Worm (Caenorhabditis elegans) whole organism, L2 larva: ENCODE measurements around the gene F57B7.2.

ENCODE experiments used
- C34F6.9 ChIP-seq: fragments of 150-350 bp; optimal IDR thresholded peaks from 2 replicates; lab custom pipeline; 2014; ENCODE audit warnings: missing biosample characterization, missing genetic modification characterization
- F13H6.1 ChIP-seq: sonication (generic microtip); optimal IDR thresholded peaks from 2 replicates; lab custom pipeline; 2016; ENCODE audit warnings: missing genetic modification characterization, missing compliant biosample characterization
- R02D3.7 ChIP-seq: fragments of 150-350 bp; optimal IDR thresholded peaks from 2 replicates; lab custom pipeline; 2014; ENCODE audit warnings: missing biosample characterization, missing genetic modification characterization
- ZK546.5 ChIP-seq: sonication (generic microtip); optimal IDR thresholded peaks from 2 replicates; lab custom pipeline; 2017; ENCODE audit warnings: missing biosample characterization, missing genetic modification characterization
- alr-1 ChIP-seq: fragments of 150-350 bp; optimal IDR thresholded peaks from 2 replicates; lab custom pipeline; 2014; ENCODE audit warnings: missing biosample characterization, missing genetic modification characterization
- aly-2 ChIP-seq: fragments of 150-350 bp; optimal IDR thresholded peaks from 2 replicates; lab custom pipeline; 2014; ENCODE audit warnings: missing biosample characterization, missing genetic modification characterization
- ama-1 ChIP-seq: fragments of 150-350 bp; optimal IDR thresholded peaks from 2 replicates; lab custom pipeline; 2018; ENCODE audit warnings: inconsistent platforms
- ceh-82 ChIP-seq: fragments of 150-350 bp; optimal IDR thresholded peaks from 2 replicates; lab custom pipeline; 2014; ENCODE audit warnings: missing biosample characterization, missing genetic modification characterization
- dmd-4 ChIP-seq: sonication (generic microtip); optimal IDR thresholded peaks from 2 replicates; lab custom pipeline; 2017; ENCODE audit warnings: missing biosample characterization, missing genetic modification characterization
- elt-1 ChIP-seq: fragments of 150-350 bp; optimal IDR thresholded peaks from 2 replicates; lab custom pipeline; 2014; ENCODE audit warnings: missing biosample characterization, missing genetic modification characterization
- elt-3 ChIP-seq: sonication (generic microtip); optimal IDR thresholded peaks from 2 replicates; lab custom pipeline; 2017; ENCODE audit warnings: missing biosample characterization, missing genetic modification characterization
- fos-1 ChIP-seq: fragments of 150-350 bp; optimal IDR thresholded peaks from 2 replicates; lab custom pipeline; 2014; ENCODE audit warnings: missing biosample characterization, missing genetic modification characterization
- gmeb-1 ChIP-seq: fragments of 150-350 bp; optimal IDR thresholded peaks from 2 replicates; lab custom pipeline; 2014; ENCODE audit warnings: missing biosample characterization, missing genetic modification characterization
- lin-11 ChIP-seq: fragments of 150-350 bp; sonication (generic microtip); optimal IDR thresholded peaks from 2 replicates; lab custom pipeline; 2014; ENCODE audit warnings: missing biosample characterization, missing genetic modification characterization, inconsistent platforms, mixed read lengths
- lin-13 ChIP-seq: fragments of 150-350 bp; optimal IDR thresholded peaks from 2 replicates; lab custom pipeline; 2014; ENCODE audit warnings: missing biosample characterization, missing genetic modification reagents, missing genetic modification characterization
- lin-39 ChIP-seq: fragments of 150-350 bp; optimal IDR thresholded peaks from 2 replicates; lab custom pipeline; 2014; ENCODE audit warnings: missing biosample characterization, missing genetic modification reagents, missing genetic modification characterization
- lsy-2 ChIP-seq, 2 experiments: fragments of 150-350 bp in 1 of 2; sonication (generic microtip) in 1 of 2; optimal IDR thresholded peaks; 2 replicates each; lab custom pipeline; 2014 to 2017; ENCODE audit warnings: missing biosample characterization in 2 of 2, missing genetic modification characterization in 2 of 2
- mab-5 ChIP-seq: fragments of 150-350 bp; optimal IDR thresholded peaks from 2 replicates; lab custom pipeline; 2014; ENCODE audit warnings: missing biosample characterization, missing genetic modification characterization
- mbf-1 ChIP-seq: sonication (generic microtip); optimal IDR thresholded peaks from 2 replicates; lab custom pipeline; 2017; ENCODE audit warnings: missing biosample characterization, missing genetic modification characterization
- nhr-10 ChIP-seq: sonication (generic microtip); optimal IDR thresholded peaks from 2 replicates; lab custom pipeline; 2017; ENCODE audit warnings: missing biosample characterization, missing genetic modification characterization
- nhr-11 ChIP-seq: fragments of 150-350 bp; optimal IDR thresholded peaks from 2 replicates; lab custom pipeline; 2014; ENCODE audit warnings: missing biosample characterization, missing genetic modification characterization
- nhr-12 ChIP-seq: fragments of 150-350 bp; optimal IDR thresholded peaks from 2 replicates; lab custom pipeline; 2014; ENCODE audit warnings: missing biosample characterization, missing genetic modification characterization
- nhr-129 ChIP-seq: fragments of 150-350 bp; optimal IDR thresholded peaks from 2 replicates; lab custom pipeline; 2014; ENCODE audit warnings: missing biosample characterization, missing genetic modification characterization
- nhr-23 ChIP-seq: fragments of 150-350 bp; optimal IDR thresholded peaks from 2 replicates; lab custom pipeline; 2014; ENCODE audit warnings: missing biosample characterization, missing genetic modification reagents, missing genetic modification characterization
- nhr-237 ChIP-seq: fragments of 150-350 bp; optimal IDR thresholded peaks from 2 replicates; lab custom pipeline; 2014; ENCODE audit warnings: missing biosample characterization, missing genetic modification characterization
- nhr-25 ChIP-seq: fragments of 150-350 bp; sonication (generic microtip); optimal IDR thresholded peaks from 3 replicates; lab custom pipeline; 2014; ENCODE audit warnings: missing biosample characterization, missing genetic modification characterization
- nhr-6 ChIP-seq: fragments of 150-350 bp; optimal IDR thresholded peaks from 2 replicates; lab custom pipeline; 2014; ENCODE audit warnings: missing biosample characterization, missing genetic modification characterization
- nhr-77 ChIP-seq: fragments of 150-350 bp; optimal IDR thresholded peaks from 2 replicates; lab custom pipeline; 2014; ENCODE audit warnings: missing biosample characterization, missing genetic modification characterization
- peb-1 ChIP-seq: fragments of 150-350 bp; optimal IDR thresholded peaks from 2 replicates; lab custom pipeline; 2014; ENCODE audit warnings: missing biosample characterization, missing genetic modification characterization
- sem-4 ChIP-seq: fragments of 150-350 bp; optimal IDR thresholded peaks from 2 replicates; lab custom pipeline; 2014; ENCODE audit warnings: missing biosample characterization, missing genetic modification reagents, missing genetic modification characterization
- skn-1 ChIP-seq: sonication (generic microtip); optimal IDR thresholded peaks from 2 replicates; lab custom pipeline; 2017; ENCODE audit warnings: missing biosample characterization, missing genetic modification characterization
- sma-3 ChIP-seq: sonication (generic microtip); optimal IDR thresholded peaks from 2 replicates; lab custom pipeline; 2016; ENCODE audit warnings: missing genetic modification reagents, missing genetic modification characterization, missing compliant biosample characterization
- sma-9 ChIP-seq, 2 experiments: fragments of 150-350 bp in 1 of 2; sonication (generic microtip) in 1 of 2; optimal IDR thresholded peaks; 2 replicates each; lab custom pipeline; 2014 to 2016; ENCODE audit warnings: missing genetic modification characterization in 2 of 2, mild to moderate bottlenecking in 1 of 2, missing biosample characterization in 1 of 2, missing compliant biosample characterization in 1 of 2, missing genetic modification reagents in 1 of 2, moderate library complexity in 1 of 2
- snpc-4 ChIP-seq: fragments of 150-350 bp; optimal IDR thresholded peaks from 2 replicates; lab custom pipeline; 2014; ENCODE audit warnings: missing biosample characterization, missing genetic modification characterization
- unc-39 ChIP-seq: fragments of 150-350 bp; optimal IDR thresholded peaks from 2 replicates; lab custom pipeline; 2014; ENCODE audit warnings: missing biosample characterization, missing genetic modification characterization
- unc-55 ChIP-seq: fragments of 150-350 bp; sonication (generic microtip); optimal IDR thresholded peaks from 3 replicates; lab custom pipeline; 2014; ENCODE audit warnings: missing biosample characterization, missing genetic modification reagents, missing genetic modification characterization
- unc-62 ChIP-seq: fragments of 150-350 bp; optimal IDR thresholded peaks from 2 replicates; lab custom pipeline; 2014; ENCODE audit warnings: missing biosample characterization, missing genetic modification reagents, missing genetic modification characterization
- zag-1 ChIP-seq: fragments of 150-350 bp; optimal IDR thresholded peaks from 2 replicates; lab custom pipeline; 2014; ENCODE audit warnings: missing biosample characterization, missing genetic modification characterization
- ztf-11 ChIP-seq: sonication (generic microtip); optimal IDR thresholded peaks from 2 replicates; lab custom pipeline; 2017; ENCODE audit warnings: missing biosample characterization, missing genetic modification characterization
- ztf-4 ChIP-seq: fragments of 150-350 bp; optimal IDR thresholded peaks from 2 replicates; lab custom pipeline; 2014; ENCODE audit warnings: missing biosample characterization, missing genetic modification characterization

Gene F57B7.2

DNA sequence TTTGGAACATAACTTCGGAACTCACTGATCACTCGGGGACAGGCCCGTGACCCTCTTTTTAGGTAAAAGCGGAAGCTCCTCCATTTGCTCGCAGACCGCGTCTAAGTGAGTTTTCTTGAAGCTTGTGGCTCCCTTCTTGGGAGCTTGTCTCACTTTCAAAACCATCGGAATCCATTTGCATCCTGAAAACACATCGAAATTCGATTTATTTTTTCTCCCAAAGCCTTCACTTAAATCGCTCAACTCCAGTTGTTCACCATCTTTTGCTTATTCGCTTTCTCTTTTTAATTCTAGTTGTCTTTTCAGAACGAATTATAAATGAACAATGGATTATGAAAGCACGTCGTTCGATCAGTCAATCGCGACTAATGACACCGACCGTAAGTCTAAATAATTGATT is 15.9 kb upstream of the F57B7.2 start, which contains the start of gene T11F9.1:
Gene T11F9.1, plus strand, starts transcription at position 301 of the 400 bp plus-strand sequence.
- TF ChIP-seq F13H6.1 (tag; lab: Kevin White, UChicago), result no peak

DNA sequence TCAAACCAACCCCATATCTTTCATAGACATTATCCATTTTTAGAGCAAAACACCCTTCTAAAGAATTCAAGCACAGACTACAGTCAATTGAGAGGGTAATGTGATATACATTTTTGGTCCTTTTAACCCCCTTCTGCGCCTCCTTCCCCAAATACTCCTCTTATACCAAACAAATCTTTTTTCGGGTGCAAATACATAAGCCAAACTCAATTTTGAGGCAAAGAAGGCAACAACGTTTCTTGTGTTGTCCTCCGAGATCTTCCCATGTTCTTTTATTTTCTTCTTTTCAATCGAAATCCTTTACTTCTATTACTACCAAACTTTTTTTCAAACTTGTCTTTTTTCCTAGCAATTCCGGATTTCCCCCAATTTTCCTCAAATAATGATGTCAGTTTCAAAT is 11.5 kb upstream of the F57B7.2 start:
- TF ChIP-seq sem-4 (tag; lab: Kevin White, UChicago) (no peak), mbf-1 (tag; lab: Kevin White, UChicago) (no peak), nhr-6 (no peak), nhr-237 (tag; lab: Kevin White, UChicago) (no peak), skn-1 (tag; lab: Kevin White, UChicago) (no peak), ceh-82 (no peak), elt-3 (tag; lab: Kevin White, UChicago) (no peak), sma-9 (GFP tag; optimal IDR thresholded peaks at IDR 0.05; lab: Kevin White, UChicago) (no peak), sma-9 (tag; optimal IDR thresholded peaks at IDR 0.05; lab: Kevin White, UChicago) (no peak), mab-5 (tag; lab: Kevin White, UChicago) (no peak), aly-2 (tag; lab: Kevin White, UChicago) (no peak), fos-1 (tag; lab: Kevin White, UChicago) (no peak), nhr-25 (no peak), elt-1 (tag; lab: Kevin White, UChicago) (no peak), nhr-11 (no peak), lin-13 (GFP tag; lab: Kevin White, UChicago) (no peak), snpc-4 (tag; lab: Kevin White, UChicago) (no peak)

DNA sequence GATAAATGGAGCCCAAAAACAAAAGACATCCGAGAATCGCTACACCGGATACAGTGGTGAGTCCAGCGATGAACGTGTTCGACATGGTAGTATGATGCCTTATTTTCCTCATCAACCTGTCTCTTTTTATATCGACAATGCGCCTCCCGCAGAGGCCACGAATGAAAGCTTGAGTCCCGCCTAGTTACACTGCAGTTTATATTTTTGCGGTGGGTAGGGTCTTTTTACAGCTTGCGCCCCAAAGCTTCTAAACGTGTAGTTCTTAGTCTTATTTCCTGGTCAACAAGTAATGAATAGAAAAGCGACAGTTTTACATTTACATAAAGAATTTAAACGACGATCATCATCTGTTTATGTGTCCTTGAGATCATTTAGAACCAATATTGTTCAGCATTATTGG is 6.9 kb upstream of the F57B7.2 start, which contains the start of gene col-156:
Gene col-156, minus strand, starts transcription at position 101 of the 400 bp plus-strand sequence.
- no peak for TF ChIP-seq nhr-12 (tag; lab: Kevin White, UChicago)
- TF ChIP-seq F13H6.1 (tag; lab: Kevin White, UChicago), result no peak
- no peak for TF ChIP-seq C34F6.9
- TF ChIP-seq mbf-1 (tag; lab: Kevin White, UChicago), result no peak
- TF ChIP-seq unc-39 (tag; lab: Kevin White, UChicago), result no peak
- TF ChIP-seq snpc-4 (tag; lab: Kevin White, UChicago), result no peak
- TF ChIP-seq ztf-4, result no peak
- no peak for TF ChIP-seq ama-1 (lab: Kevin White, UChicago)

DNA sequence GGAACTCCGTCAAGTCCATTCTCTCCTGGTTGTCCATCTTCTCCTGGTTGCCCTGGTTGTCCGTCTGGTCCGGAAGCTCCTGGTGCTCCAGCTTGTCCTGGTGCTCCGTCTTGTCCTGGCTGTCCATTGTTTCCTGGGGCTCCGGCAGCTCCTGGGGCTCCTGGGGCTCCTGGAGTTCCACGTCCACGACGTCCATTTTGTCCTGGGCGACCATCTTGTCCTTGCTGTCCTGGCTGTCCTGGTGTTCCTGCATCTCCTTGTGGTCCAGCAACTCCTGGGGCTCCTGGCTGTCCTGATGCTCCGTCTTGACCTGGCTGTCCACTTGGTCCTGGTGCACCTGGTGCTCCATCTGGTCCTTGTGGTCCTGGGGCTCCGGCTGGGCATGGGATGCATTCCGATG is 6.0 kb upstream of the F57B7.2 start:
- TF ChIP-seq unc-62 (GFP tag; lab: Kevin White, UChicago), result no peak
- no peak for TF ChIP-seq snpc-4 (tag; lab: Kevin White, UChicago)
- TF ChIP-seq, all 48 proteins: peak for 0

DNA sequence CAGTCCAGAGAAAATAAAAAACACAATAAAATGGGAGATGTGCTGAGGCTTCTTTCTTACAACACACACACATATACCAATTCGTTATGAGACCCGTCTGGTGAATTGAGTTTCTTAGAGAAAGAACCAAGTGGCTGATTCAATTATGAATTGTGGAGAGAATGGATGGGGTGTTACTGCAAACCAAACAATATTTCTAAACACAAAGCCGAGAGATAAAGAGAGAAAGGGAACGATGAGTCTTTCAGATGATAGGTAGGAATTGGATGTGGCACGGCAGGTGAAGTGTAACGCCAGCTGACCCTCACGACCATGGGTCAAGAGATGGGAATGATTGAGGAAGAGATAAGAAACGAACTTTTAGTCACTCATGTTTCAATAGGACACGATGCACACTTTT is 2.9 kb upstream of the F57B7.2 start, which contains the start of gene mig-17:
Gene mig-17, plus strand, starts transcription at position 389 of the 400 bp plus-strand sequence.
- peak; percentile 56 for TF ChIP-seq F13H6.1 (tag; lab: Kevin White, UChicago)
- TF ChIP-seq nhr-129 (tag; lab: Kevin White, UChicago), result peak; percentile 31
- peak; percentile 7 for TF ChIP-seq sma-9 (GFP tag; optimal IDR thresholded peaks at IDR 0.05; lab: Kevin White, UChicago)
- no peak for TF ChIP-seq sma-9 (tag; optimal IDR thresholded peaks at IDR 0.05; lab: Kevin White, UChicago)
- no peak for TF ChIP-seq peb-1 (tag; lab: Kevin White, UChicago)
- no peak for TF ChIP-seq sem-4 (tag; lab: Kevin White, UChicago)
- TF ChIP-seq aly-2 (tag; lab: Kevin White, UChicago), result no peak
- TF ChIP-seq ZK546.5 (tag; lab: Kevin White, UChicago), result no peak
- no peak for TF ChIP-seq gmeb-1 (tag; lab: Kevin White, UChicago)
- TF ChIP-seq nhr-6, result no peak
- TF ChIP-seq alr-1 (tag; lab: Kevin White, UChicago), result no peak
- no peak for TF ChIP-seq nhr-10 (tag; lab: Kevin White, UChicago)
- no peak for TF ChIP-seq dmd-4 (tag; lab: Kevin White, UChicago)
- no peak for TF ChIP-seq snpc-4 (tag; lab: Kevin White, UChicago)
- no peak for TF ChIP-seq ztf-11 (tag; lab: Kevin White, UChicago)
- no peak for TF ChIP-seq nhr-77 (tag; lab: Kevin White, UChicago)
- TF ChIP-seq ceh-82, result no peak
- TF ChIP-seq mab-5 (tag; lab: Kevin White, UChicago), result no peak
- TF ChIP-seq, all 48 proteins: peak for 3

DNA sequence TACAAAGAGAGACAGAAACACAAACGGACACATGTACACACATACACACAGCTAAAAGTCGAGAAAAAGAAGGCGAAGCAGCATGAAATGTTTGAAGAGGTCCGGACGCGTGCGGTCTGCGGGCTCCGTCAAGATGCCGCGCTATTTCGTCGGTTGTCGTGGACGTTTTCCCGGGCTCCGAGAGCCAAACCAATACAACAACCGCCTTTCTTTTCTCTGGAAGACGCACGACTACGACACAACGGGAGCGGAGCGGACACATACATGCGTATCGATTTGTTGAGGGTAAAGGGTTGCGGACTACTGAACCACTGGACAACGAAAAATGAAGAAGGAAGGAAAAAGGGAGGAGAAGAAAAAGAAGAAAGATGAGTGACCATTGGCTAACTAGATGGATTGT is 2.0 kb upstream of the F57B7.2 start:
- TF ChIP-seq nhr-77 (tag; lab: Kevin White, UChicago) (no peak), nhr-12 (tag; lab: Kevin White, UChicago) (no peak), unc-39 (tag; lab: Kevin White, UChicago) (no peak), sma-3 (GFP tag; lab: Kevin White, UChicago) (no peak), nhr-11 (no peak), peb-1 (tag; lab: Kevin White, UChicago) (no peak), zag-1 (tag; lab: Kevin White, UChicago) (peak; percentile 58), F13H6.1 (tag; lab: Kevin White, UChicago) (peak; percentile 75), aly-2 (tag; lab: Kevin White, UChicago) (no peak), nhr-237 (tag; lab: Kevin White, UChicago) (no peak), mab-5 (tag; lab: Kevin White, UChicago) (peak; percentile 14), lsy-2 (tag; optimal IDR thresholded peaks at IDR 0.05; lab: Kevin White, UChicago) (peak in 1 of 2 experiments; percentile 5), ZK546.5 (tag; lab: Kevin White, UChicago) (no peak), skn-1 (tag; lab: Kevin White, UChicago) (no peak), fos-1 (tag; lab: Kevin White, UChicago) (no peak), nhr-25 (no peak), snpc-4 (tag; lab: Kevin White, UChicago) (no peak), nhr-6 (no peak), elt-1 (tag; lab: Kevin White, UChicago) (no peak), R02D3.7 (tag; lab: Kevin White, UChicago) (no peak), unc-55 (GFP tag; lab: Kevin White, UChicago) (peak; percentile 61), lin-13 (GFP tag; lab: Kevin White, UChicago) (peak; percentile 22), lin-39 (tag; lab: Kevin White, UChicago) (no peak), nhr-23 (tag; lab: Kevin White, UChicago) (no peak), lin-11 (tag; lab: Kevin White, UChicago) (no peak)
